Worm (Caenorhabditis elegans) whole organism, L4 larva: ENCODE results near the gene nhr-184.

Experiments
- D1046.2 ChIP-seq: fragments of 200-800 bp; sonication (Bioruptor generic); IDR thresholded peaks from 2 replicates; pipeline ENCODE4 v1.3.6; 2022; ENCODE audit warnings: missing genetic modification characterization, missing compliant biosample characterization
- F44E2.7 ChIP-seq: fragments of 200-800 bp; sonication (Bioruptor generic); IDR thresholded peaks from 2 replicates; pipeline ENCODE4 v2.1.2; 2022; ENCODE audit warnings: missing genetic modification characterization, missing compliant biosample characterization
- F49E8.2 ChIP-seq: sonication (generic microtip); optimal IDR thresholded peaks from 2 replicates; lab custom pipeline; 2016; ENCODE audit warnings: missing compliant biosample characterization, mild to moderate bottlenecking, missing genetic modification characterization, borderline replicate concordance
- Y5F2A.4 ChIP-seq: fragments of 200-800 bp; sonication (Bioruptor generic); optimal IDR thresholded peaks from 2 replicates; lab custom pipeline; 2018; ENCODE audit warnings: mild to moderate bottlenecking, missing genetic modification characterization, missing compliant biosample characterization
- aha-1 ChIP-seq: fragments of 150-350 bp; peaks from one replicate; lab custom pipeline; 2014; ENCODE audit warnings: missing biosample characterization, missing genetic modification characterization
- ceh-62 ChIP-seq: sonication (generic microtip); optimal IDR thresholded peaks from 2 replicates; lab custom pipeline; 2017; ENCODE audit warnings: missing biosample characterization, missing genetic modification characterization
- ces-1 ChIP-seq: fragments of 150-350 bp; sonication (generic microtip); optimal IDR thresholded peaks from 4 replicates; lab custom pipeline; 2014; ENCODE audit warnings: missing biosample characterization, missing genetic modification reagents, missing genetic modification characterization
- daf-16 ChIP-seq, 3 experiments: sonication (generic microtip); optimal IDR thresholded peaks; 2 replicates each; lab custom pipeline; 2016 to 2017; ENCODE audit warnings: missing genetic modification characterization in 3 of 3, missing genetic modification reagents in 3 of 3, mild to moderate bottlenecking in 2 of 3, missing compliant biosample characterization in 2 of 3, missing biosample characterization in 1 of 3, moderate library complexity in 1 of 3
- dmd-6 ChIP-seq: fragments of 200-800 bp; sonication (Bioruptor generic); IDR thresholded peaks from 2 replicates; pipeline ENCODE4 v1.3.6; 2022; ENCODE audit warnings: missing genetic modification reagents, missing genetic modification characterization, missing compliant biosample characterization
- duxl-1 ChIP-seq: sonication (generic microtip); optimal IDR thresholded peaks from 2 replicates; lab custom pipeline; 2016; ENCODE audit warnings: mild to moderate bottlenecking, missing genetic modification characterization, moderate library complexity, missing compliant biosample characterization; ENCODE audit not compliant: poor library complexity
- dve-1 ChIP-seq: sonication (generic microtip); optimal IDR thresholded peaks from 2 replicates; lab custom pipeline; 2017; ENCODE audit warnings: antibody characterized with exemption, mild to moderate bottlenecking, missing genetic modification characterization, missing compliant biosample characterization; ENCODE audit not compliant: insufficient read depth
- egl-27 ChIP-seq: sonication (generic microtip); optimal IDR thresholded peaks from 3 replicates; lab custom pipeline; 2017; ENCODE audit warnings: missing biosample characterization, missing genetic modification reagents, missing genetic modification characterization
- hlh-11 ChIP-seq: fragments of 200-800 bp; sonication (Bioruptor generic); optimal IDR thresholded peaks from 2 replicates; lab custom pipeline; 2018; ENCODE audit warnings: mild to moderate bottlenecking, missing genetic modification characterization, missing compliant biosample characterization
- hlh-30 ChIP-seq: sonication (generic microtip); optimal IDR thresholded peaks from 2 replicates; lab custom pipeline; 2017; ENCODE audit warnings: antibody characterized with exemption, mild to moderate bottlenecking, missing genetic modification characterization, missing compliant biosample characterization; ENCODE audit not compliant: insufficient read depth
- hmg-1.1 ChIP-seq: fragments of 200-800 bp; sonication (Bioruptor generic); IDR thresholded peaks from 2 replicates; pipeline ENCODE4 v1.3.6; 2022; ENCODE audit warnings: missing genetic modification reagents, missing genetic modification characterization, missing compliant biosample characterization
- lin-39 ChIP-seq: fragments of 150-350 bp; optimal IDR thresholded peaks from 2 replicates; lab custom pipeline; 2014; ENCODE audit warnings: missing biosample characterization, missing genetic modification reagents, missing genetic modification characterization
- lsy-2 ChIP-seq, 2 experiments: fragments of 150-350 bp in 1 of 2; sonication (generic microtip) in 1 of 2; optimal IDR thresholded peaks; 2 replicates each; lab custom pipeline; 2014 to 2017; ENCODE audit warnings: missing biosample characterization in 2 of 2, missing genetic modification characterization in 2 of 2
- madf-9 ChIP-seq: fragments of 200-800 bp; sonication (Bioruptor generic); conservative IDR thresholded peaks from 2 replicates; pipeline ENCODE4 v1.3.6; 2022; ENCODE audit warnings: missing genetic modification reagents, missing genetic modification characterization, missing compliant biosample characterization
- mdl-1 ChIP-seq, 2 experiments: fragments of 150-350 bp in 1 of 2; sonication (generic microtip) in 1 of 2; optimal IDR thresholded peaks; 2 replicates each; lab custom pipeline; 2014 to 2017; ENCODE audit warnings: missing biosample characterization in 2 of 2, missing genetic modification characterization in 2 of 2
- mdt-29 ChIP-seq: fragments of 200-800 bp; sonication (Bioruptor generic); IDR thresholded peaks from 2 replicates; pipeline ENCODE4 v1.3.6; 2022; ENCODE audit warnings: missing genetic modification reagents, missing genetic modification characterization, missing compliant biosample characterization
- mep-1 ChIP-seq: fragments of 150-350 bp; sonication (generic microtip); optimal IDR thresholded peaks from 3 replicates; lab custom pipeline; 2014; ENCODE audit warnings: missing biosample characterization, missing genetic modification characterization
- mes-2 ChIP-seq: sonication (generic microtip); optimal IDR thresholded peaks from 2 replicates; lab custom pipeline; 2016; ENCODE audit warnings: missing genotype, mild to moderate bottlenecking, missing genetic modification characterization, missing compliant biosample characterization; ENCODE audit not compliant: poor library complexity, severe bottlenecking
- mxl-3 ChIP-seq: fragments of 200-800 bp; sonication (Bioruptor generic); optimal IDR thresholded peaks from 2 replicates; lab custom pipeline; 2018; ENCODE audit warnings: mild to moderate bottlenecking, missing genetic modification characterization, missing compliant biosample characterization
- nhr-102 ChIP-seq: sonication (generic microtip); optimal IDR thresholded peaks from 2 replicates; lab custom pipeline; 2016; ENCODE audit warnings: mild to moderate bottlenecking, missing genetic modification characterization, moderate library complexity, missing compliant biosample characterization
- nhr-11 ChIP-seq: fragments of 150-350 bp; optimal IDR thresholded peaks from 2 replicates; lab custom pipeline; 2014; ENCODE audit warnings: missing biosample characterization, missing genetic modification characterization
- nhr-25 ChIP-seq: sonication (generic microtip); optimal IDR thresholded peaks from 2 replicates; lab custom pipeline; 2017; ENCODE audit warnings: missing genetic modification characterization, mild to moderate bottlenecking, missing compliant biosample characterization, antibody characterized with exemption, moderate library complexity, borderline replicate concordance; ENCODE audit not compliant: insufficient read depth
- nhr-28 ChIP-seq: fragments of 150-350 bp; optimal IDR thresholded peaks from 2 replicates; lab custom pipeline; 2014; ENCODE audit warnings: missing biosample characterization, missing genetic modification characterization
- nhr-6 ChIP-seq: fragments of 150-350 bp; optimal IDR thresholded peaks from 2 replicates; lab custom pipeline; 2014; ENCODE audit warnings: missing biosample characterization, missing genetic modification characterization
- nhr-77 ChIP-seq: fragments of 150-350 bp; optimal IDR thresholded peaks from 2 replicates; lab custom pipeline; 2014; ENCODE audit warnings: missing biosample characterization, missing genetic modification characterization
- pha-4 ChIP-seq, 2 experiments: fragments of 150-350 bp in 1 of 2; fragments of 200-800 bp in 1 of 2; sonication (Bioruptor generic) in 1 of 2; IDR thresholded peaks in 1 of 2; optimal IDR thresholded peaks in 1 of 2; 2 replicates each; pipeline versions ENCODE4 v1.3.6 to Lab custom; 2014 to 2022; ENCODE audit warnings: missing genetic modification characterization in 2 of 2, missing genetic modification reagents in 2 of 2, missing biosample characterization in 1 of 2, missing compliant biosample characterization in 1 of 2
- pqm-1 ChIP-seq: sonication (generic microtip); optimal IDR thresholded peaks from 2 replicates; lab custom pipeline; 2017; ENCODE audit warnings: missing biosample characterization, missing genetic modification characterization
- rbr-2 ChIP-seq: sonication (generic microtip); optimal IDR thresholded peaks from 2 replicates; lab custom pipeline; 2016; ENCODE audit warnings: missing genotype, missing genetic modification characterization, missing compliant biosample characterization
- saeg-2 ChIP-seq: fragments of 200-800 bp; sonication (Bioruptor generic); IDR thresholded peaks from 2 replicates; pipeline ENCODE4 v1.3.6; 2022; ENCODE audit warnings: missing genetic modification reagents, missing genetic modification characterization, missing compliant biosample characterization
- snpc-1.2 ChIP-seq: fragments of 200-800 bp; sonication (Bioruptor generic); IDR thresholded peaks from 2 replicates; pipeline ENCODE4 v1.3.6; 2022; ENCODE audit warnings: missing genetic modification reagents, missing genetic modification characterization, missing compliant biosample characterization
- unc-62 ChIP-seq, 3 experiments: fragments of 150-350 bp in 1 of 3; sonication (generic microtip); optimal IDR thresholded peaks in 2 of 3; peaks in 1 of 3; 1 replicate in 1 of 3; 2 replicates in 2 of 3; lab custom pipeline; 2014 to 2017; ENCODE audit warnings: missing biosample characterization in 3 of 3, missing genetic modification characterization in 3 of 3, missing genetic modification reagents in 3 of 3, missing genotype in 1 of 3
- ztf-7 ChIP-seq: fragments of 150-350 bp; optimal IDR thresholded peaks from 2 replicates; lab custom pipeline; 2014; ENCODE audit warnings: missing biosample characterization, missing genetic modification characterization

Gene nhr-184

ce11 chrV:2218803-2219202 lies 4.5 kb upstream of the nhr-184 start, which contains the start of gene nhr-56:
Gene nhr-56, plus strand, starts transcription at chrV:2219004.
- TF ChIP-seq snpc-1.2 (GFP tag; lab: Robert Waterston, UW) (no peak), hlh-11 (peak; percentile 81), aha-1 (tag; lab: Kevin White, UChicago) (no peak), nhr-28 (tag; lab: Kevin White, UChicago) (peak; percentile 81), mes-2 (tag; lab: Kevin White, UChicago) (peak; percentile 60), saeg-2 (no peak), mxl-3 (GFP tag; lab: Kevin White, UChicago) (peak; percentile 49), nhr-77 (peak; percentile 71), hlh-30 (tag; lab: Kevin White, UChicago) (peak; percentile 86), lin-39 (tag; lab: Kevin White, UChicago) (no peak), lsy-2 (tag; optimal IDR thresholded peaks at IDR 0.05; lab: Kevin White, UChicago) (peak in 1 of 2 experiments; percentile 58), ces-1 (GFP tag; lab: Kevin White, UChicago) (no peak), pha-4 (GFP tag; IDR thresholded peaks at IDR 0.05; lab: Robert Waterston, UW) (0 out of 2 replicates have a peak, but pooled peaks have one; percentile 16), pha-4 (tag; optimal IDR thresholded peaks at IDR 0.05; lab: Kevin White, UChicago) (peak; percentile 75), mdl-1 (tag; optimal IDR thresholded peaks at IDR 0.05; lab: Kevin White, UChicago) (peak in 1 of 2 experiments; percentile 49), mep-1 (tag; lab: Kevin White, UChicago) (peak; percentile 54), daf-16 (GFP tag; optimal IDR thresholded peaks at IDR 0.05; lab: Kevin White, UChicago) (no peak), daf-16 (tag; optimal IDR thresholded peaks at IDR 0.05; lab: Kevin White, UChicago) (peak; percentile 84), dve-1 (tag; lab: Kevin White, UChicago) (peak; percentile 67), pqm-1 (tag; lab: Kevin White, UChicago) (peak; percentile 55), duxl-1 (tag; lab: Kevin White, UChicago) (peak; percentile 38), dmd-6 (GFP tag; lab: Robert Waterston, UW) (peak; percentile 74), nhr-25 (tag; lab: Kevin White, UChicago) (no peak), nhr-6 (tag; lab: Kevin White, UChicago) (peak; percentile 20), nhr-102 (peak; percentile 21)

DNA sequence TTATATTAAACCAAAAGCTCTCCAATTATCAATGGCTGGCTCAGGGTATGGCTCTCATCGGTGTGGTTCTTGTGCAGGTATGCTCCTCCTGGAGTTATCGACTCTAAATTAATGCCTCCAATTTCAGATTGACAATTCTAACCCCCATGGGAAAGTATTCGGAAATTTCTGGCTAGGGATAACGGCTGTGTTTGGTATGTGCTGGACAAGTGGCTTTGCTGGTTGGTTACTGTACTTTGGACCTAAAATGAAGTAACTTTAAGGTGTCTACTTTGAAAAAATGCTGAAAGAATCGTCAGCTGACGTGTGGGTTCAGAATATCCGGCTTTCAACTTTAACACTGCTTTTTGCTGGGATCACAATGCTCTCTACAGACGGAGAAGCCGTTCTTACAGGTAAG lies 2.6 kb upstream of the nhr-184 start:
- TF ChIP-seq F49E8.2 (tag; lab: Kevin White, UChicago) (no peak), D1046.2 (GFP tag; lab: Robert Waterston, UW) (0 out of 2 replicates have a peak, but pooled peaks have one; percentile 23), aha-1 (tag; lab: Kevin White, UChicago) (peak; percentile 91), nhr-11 (no peak), hmg-1.1 (no peak), egl-27 (no peak), ceh-62 (no peak)

DNA sequence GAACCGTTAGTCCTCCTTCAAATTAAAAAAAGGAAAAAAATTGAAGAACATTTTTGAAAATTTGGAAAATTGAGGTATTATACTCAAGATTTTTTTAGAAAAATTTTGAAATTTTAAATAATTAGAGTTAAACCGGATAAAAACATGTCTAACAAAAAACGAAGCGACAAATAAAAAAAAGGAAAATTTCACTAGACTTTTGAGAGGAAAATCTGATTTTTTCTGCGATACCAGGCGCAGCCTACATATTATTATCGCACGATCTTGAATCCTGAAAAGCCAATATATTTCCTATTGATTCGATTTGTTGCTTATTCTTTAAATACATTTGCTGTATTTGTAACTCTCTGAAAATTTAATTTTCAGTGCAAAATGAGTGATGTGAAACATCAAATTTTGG lies 1.1 kb upstream of the nhr-184 start, which contains the start of gene nstp-8:
TSS of gene nstp-8 (plus strand) at position 301 of the 400 bp plus-strand sequence.
- TF ChIP-seq F44E2.7 (GFP tag; lab: Robert Waterston, UW) = no peak
- TF ChIP-seq Y5F2A.4 = no peak
- no peak for TF ChIP-seq ztf-7 (tag; lab: Kevin White, UChicago)
- no peak for TF ChIP-seq unc-62 (GFP tag; optimal IDR thresholded peaks at IDR 0.05 in 1 of 2; lab: Kevin White, UChicago)
- TF ChIP-seq unc-62 (tag; optimal IDR thresholded peaks at IDR 0.05; lab: Kevin White, UChicago) = no peak
- no peak for TF ChIP-seq lsy-2 (tag; optimal IDR thresholded peaks at IDR 0.05; lab: Kevin White, UChicago)
- no peak for TF ChIP-seq madf-9 (GFP tag; lab: Robert Waterston, UW)
- TF ChIP-seq rbr-2 (tag; lab: Kevin White, UChicago) = no peak
- TF ChIP-seq mdt-29 (GFP tag; lab: Robert Waterston, UW) = no peak
- TF ChIP-seq, all 104 proteins: peak for 0
